Worm (Caenorhabditis elegans) whole organism, L2 larva: ENCODE measurements around the gene B0252.3.

Experiments used
- ama-1 ChIP-seq: fragments of 150-350 bp; optimal IDR thresholded peaks from 2 replicates; lab custom pipeline; 2018; ENCODE audit warnings: inconsistent platforms
- ceh-16 ChIP-seq: fragments of 150-350 bp; optimal IDR thresholded peaks from 2 replicates; lab custom pipeline; 2014; ENCODE audit warnings: missing biosample characterization, missing genetic modification characterization
- crh-2 ChIP-seq: sonication (generic microtip); optimal IDR thresholded peaks from 2 replicates; lab custom pipeline; 2017; ENCODE audit warnings: missing biosample characterization, missing genetic modification characterization
- elt-3 ChIP-seq: sonication (generic microtip); optimal IDR thresholded peaks from 2 replicates; lab custom pipeline; 2017; ENCODE audit warnings: missing biosample characterization, missing genetic modification characterization
- lin-13 ChIP-seq: fragments of 150-350 bp; optimal IDR thresholded peaks from 2 replicates; lab custom pipeline; 2014; ENCODE audit warnings: missing biosample characterization, missing genetic modification reagents, missing genetic modification characterization
- lin-39 ChIP-seq: fragments of 150-350 bp; optimal IDR thresholded peaks from 2 replicates; lab custom pipeline; 2014; ENCODE audit warnings: missing biosample characterization, missing genetic modification reagents, missing genetic modification characterization
- mbf-1 ChIP-seq: sonication (generic microtip); optimal IDR thresholded peaks from 2 replicates; lab custom pipeline; 2017; ENCODE audit warnings: missing biosample characterization, missing genetic modification characterization
- nhr-12 ChIP-seq: fragments of 150-350 bp; optimal IDR thresholded peaks from 2 replicates; lab custom pipeline; 2014; ENCODE audit warnings: missing biosample characterization, missing genetic modification characterization
- nhr-25 ChIP-seq: fragments of 150-350 bp; sonication (generic microtip); optimal IDR thresholded peaks from 3 replicates; lab custom pipeline; 2014; ENCODE audit warnings: missing biosample characterization, missing genetic modification characterization
- peb-1 ChIP-seq: fragments of 150-350 bp; optimal IDR thresholded peaks from 2 replicates; lab custom pipeline; 2014; ENCODE audit warnings: missing biosample characterization, missing genetic modification characterization
- skn-1 ChIP-seq: sonication (generic microtip); optimal IDR thresholded peaks from 2 replicates; lab custom pipeline; 2017; ENCODE audit warnings: missing biosample characterization, missing genetic modification characterization
- unc-55 ChIP-seq: fragments of 150-350 bp; sonication (generic microtip); optimal IDR thresholded peaks from 3 replicates; lab custom pipeline; 2014; ENCODE audit warnings: missing biosample characterization, missing genetic modification reagents, missing genetic modification characterization
- zag-1 ChIP-seq: fragments of 150-350 bp; optimal IDR thresholded peaks from 2 replicates; lab custom pipeline; 2014; ENCODE audit warnings: missing biosample characterization, missing genetic modification characterization
- ztf-1 ChIP-seq: fragments of 200-800 bp; sonication (Bioruptor generic); conservative IDR thresholded peaks from 2 replicates; pipeline ENCODE4 v1.3.6; 2022; ENCODE audit warnings: missing genetic modification characterization, missing compliant biosample characterization

ce11 chrII:6858835-6859234, 48.7 kb downstream of the B0252.3 start:
- TF ChIP-seq zag-1 (tag; lab: Kevin White, UChicago) (peak; percentile 17), peb-1 (tag; lab: Kevin White, UChicago) (no peak), ama-1 (no peak), ceh-16 (tag; lab: Kevin White, UChicago) (no peak), elt-3 (tag; lab: Kevin White, UChicago) (no peak), crh-2 (peak; percentile 26), ztf-1 (GFP tag; lab: Robert Waterston, UW) (no peak), lin-13 (GFP tag; lab: Kevin White, UChicago) (no peak), skn-1 (no peak), nhr-25 (no peak), mbf-1 (no peak), lin-39 (tag; lab: Kevin White, UChicago) (no peak), unc-55 (GFP tag; lab: Kevin White, UChicago) (peak; percentile 6), nhr-12 (tag; lab: Kevin White, UChicago) (no peak)
